Worm (Caenorhabditis elegans) whole organism, L1 larva: Measurements from ENCODE around the gene F46H6.5.

Source experiments
- C34B4.2 ChIP-seq: sonication (generic microtip); optimal IDR thresholded peaks from 2 replicates; lab custom pipeline; 2017; ENCODE audit warnings: mild to moderate bottlenecking, missing genetic modification characterization, missing compliant biosample characterization
- F16B12.6 ChIP-seq: fragments of 150-350 bp; optimal IDR thresholded peaks from 2 replicates; lab custom pipeline; 2014; ENCODE audit warnings: missing biosample characterization, missing genetic modification characterization
- alr-1 ChIP-seq: fragments of 200-800 bp; sonication (Bioruptor generic); optimal IDR thresholded peaks from 2 replicates; lab custom pipeline; 2018; ENCODE audit warnings: borderline replicate concordance, mild to moderate bottlenecking, missing genetic modification characterization, missing compliant biosample characterization
- aly-2 ChIP-seq: fragments of 150-350 bp; optimal IDR thresholded peaks from 2 replicates; lab custom pipeline; 2014; ENCODE audit warnings: missing biosample characterization, missing genetic modification characterization
- ama-1 ChIP-seq: fragments of 150-350 bp; optimal IDR thresholded peaks from 2 replicates; lab custom pipeline; 2014
- ceh-8 ChIP-seq: fragments of 200-800 bp; sonication (Bioruptor generic); optimal IDR thresholded peaks from 2 replicates; lab custom pipeline; 2018; ENCODE audit warnings: mild to moderate bottlenecking, missing genetic modification characterization, moderate library complexity, missing compliant biosample characterization
- ces-1 ChIP-seq: fragments of 150-350 bp; optimal IDR thresholded peaks from 2 replicates; lab custom pipeline; 2014; ENCODE audit warnings: missing biosample characterization, missing genetic modification reagents, missing genetic modification characterization
- dpl-1 ChIP-seq, 3 experiments: fragments of 150-350 bp in 2 of 3; sonication (generic microtip) in 1 of 3; optimal IDR thresholded peaks; 2 replicates each; lab custom pipeline; 2014 to 2017; ENCODE audit warnings: missing biosample characterization in 3 of 3, missing genetic modification characterization in 3 of 3, missing genetic modification reagents in 3 of 3
- efl-1 ChIP-seq, 4 experiments: fragments of 150-350 bp; optimal IDR thresholded peaks in 3 of 4; peaks in 1 of 4; 1 replicate in 1 of 4; 2 replicates in 3 of 4; lab custom pipeline; 2014; ENCODE audit warnings: missing biosample characterization in 2 of 4, missing genetic modification characterization in 2 of 4, missing genetic modification reagents in 2 of 4
- efl-3 ChIP-seq: fragments of 200-800 bp; sonication (Bioruptor generic); optimal IDR thresholded peaks from 2 replicates; lab custom pipeline; 2018; ENCODE audit warnings: mild to moderate bottlenecking, missing genetic modification characterization, missing compliant biosample characterization
- egl-27 ChIP-seq, 2 experiments: fragments of 150-350 bp in 1 of 2; sonication (generic microtip); optimal IDR thresholded peaks; 3 replicates each; lab custom pipeline; 2017 to 2018; ENCODE audit warnings: missing biosample characterization in 2 of 2, missing genetic modification characterization in 2 of 2, missing genetic modification reagents in 2 of 2
- elt-2 ChIP-seq: sonication (generic microtip); optimal IDR thresholded peaks from 2 replicates; lab custom pipeline; 2016; ENCODE audit warnings: missing genetic modification characterization, mild to moderate bottlenecking, inconsistent platforms, missing compliant biosample characterization, missing genetic modification reagents
- elt-3 ChIP-seq, 6 experiments: fragments of 150-350 bp in 1 of 6; sonication (generic microtip); optimal IDR thresholded peaks; 2 replicates each; lab custom pipeline; 2017 to 2018; ENCODE audit warnings: missing biosample characterization in 6 of 6, missing genetic modification characterization in 6 of 6, inconsistent platforms in 1 of 6
- ets-5 ChIP-seq: fragments of 200-800 bp; sonication (Bioruptor generic); IDR thresholded peaks from 2 replicates; pipeline ENCODE4 v1.3.6; 2022; ENCODE audit warnings: missing genetic modification characterization, missing compliant biosample characterization
- fkh-4 ChIP-seq: sonication (generic microtip); optimal IDR thresholded peaks from 2 replicates; lab custom pipeline; 2016; ENCODE audit warnings: missing compliant biosample characterization, missing genetic modification characterization, borderline replicate concordance
- grh-1 ChIP-seq: fragments of 200-800 bp; sonication (Bioruptor generic); IDR thresholded peaks from 2 replicates; pipeline ENCODE4 v1.3.6; 2022; ENCODE audit warnings: missing genetic modification reagents, missing genetic modification characterization, missing compliant biosample characterization
- hlh-17 ChIP-seq: fragments of 200-800 bp; sonication (Bioruptor generic); optimal IDR thresholded peaks from 2 replicates; lab custom pipeline; 2018; ENCODE audit warnings: missing genetic modification characterization, mild to moderate bottlenecking, missing compliant biosample characterization, moderate library complexity, borderline replicate concordance
- hlh-4 ChIP-seq: sonication (generic microtip); optimal IDR thresholded peaks from 2 replicates; lab custom pipeline; 2016; ENCODE audit warnings: mild to moderate bottlenecking, missing genetic modification characterization, missing compliant biosample characterization
- hpl-2 ChIP-seq: fragments of 150-350 bp; optimal IDR thresholded peaks from 2 replicates; lab custom pipeline; 2014; ENCODE audit warnings: missing biosample characterization, missing genetic modification reagents, missing genetic modification characterization
- irx-1 ChIP-seq: sonication (generic microtip); optimal IDR thresholded peaks from 2 replicates; lab custom pipeline; 2016; ENCODE audit warnings: missing genetic modification characterization, missing compliant biosample characterization
- isw-1 ChIP-seq: fragments of 200-800 bp; sonication (Bioruptor generic); IDR thresholded peaks from 2 replicates; pipeline ENCODE4 v1.3.6; 2022; ENCODE audit warnings: missing genetic modification characterization, missing compliant biosample characterization
- jun-1 ChIP-seq: fragments of 150-350 bp; optimal IDR thresholded peaks from 2 replicates; lab custom pipeline; 2014; ENCODE audit warnings: missing biosample characterization, missing genetic modification reagents, missing genetic modification characterization
- lin-14 ChIP-seq: fragments of 200-800 bp; sonication (Bioruptor generic); optimal IDR thresholded peaks from 2 replicates; lab custom pipeline; 2018; ENCODE audit warnings: mild to moderate bottlenecking, missing genetic modification characterization, moderate library complexity, missing compliant biosample characterization
- lin-15B ChIP-seq: fragments of 150-350 bp; sonication (generic microtip); optimal IDR thresholded peaks from 3 replicates; lab custom pipeline; 2014; ENCODE audit warnings: missing biosample characterization, missing genetic modification characterization
- lin-35 ChIP-seq, 2 experiments: fragments of 150-350 bp; optimal IDR thresholded peaks; 2 replicates each; lab custom pipeline; 2014; ENCODE audit warnings: missing biosample characterization in 2 of 2, missing genetic modification characterization in 2 of 2, missing genetic modification reagents in 2 of 2
- lin-39 ChIP-seq: fragments of 150-350 bp; optimal IDR thresholded peaks from 2 replicates; lab custom pipeline; 2014; ENCODE audit warnings: missing biosample characterization, missing genetic modification reagents, missing genetic modification characterization
- lir-3 ChIP-seq: sonication (generic microtip); optimal IDR thresholded peaks from 2 replicates; lab custom pipeline; 2016; ENCODE audit warnings: mild to moderate bottlenecking, missing genetic modification characterization, moderate library complexity, missing compliant biosample characterization; ENCODE audit not compliant: poor library complexity
- lsy-2 ChIP-seq, 2 experiments: fragments of 150-350 bp; optimal IDR thresholded peaks; 2 replicates each; lab custom pipeline; 2014; ENCODE audit warnings: missing biosample characterization in 2 of 2, missing genetic modification characterization in 2 of 2
- mab-9 ChIP-seq: fragments of 200-800 bp; sonication (Bioruptor generic); IDR thresholded peaks from 2 replicates; pipeline ENCODE4 v1.3.6; 2022; ENCODE audit warnings: missing genetic modification reagents, missing genetic modification characterization, missing compliant biosample characterization
- mep-1 ChIP-seq: fragments of 150-350 bp; optimal IDR thresholded peaks from 2 replicates; lab custom pipeline; 2014; ENCODE audit warnings: missing biosample characterization, missing genetic modification characterization
- nhr-11 ChIP-seq: fragments of 150-350 bp; optimal IDR thresholded peaks from 2 replicates; lab custom pipeline; 2014; ENCODE audit warnings: missing biosample characterization, missing genetic modification characterization
- nhr-19 ChIP-seq: fragments of 200-800 bp; sonication (Bioruptor generic); conservative IDR thresholded peaks from 2 replicates; pipeline ENCODE4 v1.3.6; 2022; ENCODE audit warnings: missing genetic modification characterization, missing compliant biosample characterization
- nhr-237 ChIP-seq: fragments of 150-350 bp; optimal IDR thresholded peaks from 2 replicates; lab custom pipeline; 2014; ENCODE audit warnings: missing biosample characterization, missing genetic modification characterization
- nhr-28 ChIP-seq: fragments of 150-350 bp; optimal IDR thresholded peaks from 2 replicates; lab custom pipeline; 2014; ENCODE audit warnings: missing biosample characterization, missing genetic modification characterization
- nhr-47 ChIP-seq: sonication (generic microtip); optimal IDR thresholded peaks from 2 replicates; lab custom pipeline; 2016; ENCODE audit warnings: mild to moderate bottlenecking, missing genetic modification characterization, moderate library complexity, missing compliant biosample characterization
- nhr-71 ChIP-seq: sonication (generic microtip); optimal IDR thresholded peaks from 2 replicates; lab custom pipeline; 2016; ENCODE audit warnings: mild to moderate bottlenecking, missing genetic modification characterization, moderate library complexity, missing compliant biosample characterization
- nhr-76 ChIP-seq: sonication (generic microtip); optimal IDR thresholded peaks from 2 replicates; lab custom pipeline; 2017; ENCODE audit warnings: missing biosample characterization, missing genetic modification characterization
- nhr-77 ChIP-seq: fragments of 150-350 bp; optimal IDR thresholded peaks from 2 replicates; lab custom pipeline; 2014; ENCODE audit warnings: missing biosample characterization, missing genetic modification characterization
- nhr-85 ChIP-seq: sonication (generic microtip); peaks from one replicate; lab custom pipeline; 2016; ENCODE audit warnings: missing genetic modification characterization, inconsistent platforms, missing compliant biosample characterization
- pqm-1 ChIP-seq: sonication (generic microtip); optimal IDR thresholded peaks from 3 replicates; lab custom pipeline; 2017; ENCODE audit warnings: missing biosample characterization, missing genetic modification characterization
- rnt-1 ChIP-seq: sonication (generic microtip); optimal IDR thresholded peaks from 2 replicates; lab custom pipeline; 2016; ENCODE audit warnings: mild to moderate bottlenecking, missing genetic modification characterization, moderate library complexity, missing compliant biosample characterization
- snu-23 ChIP-seq: sonication (generic microtip); optimal IDR thresholded peaks from 2 replicates; lab custom pipeline; 2016; ENCODE audit warnings: missing genetic modification characterization, missing compliant biosample characterization
- sox-4 ChIP-seq: sonication (generic microtip); optimal IDR thresholded peaks from 2 replicates; lab custom pipeline; 2016; ENCODE audit warnings: missing genetic modification characterization, missing compliant biosample characterization
- sptf-1 ChIP-seq: fragments of 150-350 bp; optimal IDR thresholded peaks from 2 replicates; lab custom pipeline; 2014; ENCODE audit warnings: missing biosample characterization, missing genetic modification characterization
- swsn-7 ChIP-seq: sonication (generic microtip); optimal IDR thresholded peaks from 2 replicates; lab custom pipeline; 2016; ENCODE audit warnings: missing genetic modification characterization, missing compliant biosample characterization
- tlp-1 ChIP-seq: fragments of 150-350 bp; optimal IDR thresholded peaks from 2 replicates; lab custom pipeline; 2014; ENCODE audit warnings: missing biosample characterization, missing genetic modification characterization
- unc-130 ChIP-seq: fragments of 150-350 bp; optimal IDR thresholded peaks from 2 replicates; lab custom pipeline; 2017; ENCODE audit warnings: missing biosample characterization, missing genetic modification characterization, inconsistent platforms
- unc-30 ChIP-seq: sonication (generic microtip); optimal IDR thresholded peaks from 2 replicates; lab custom pipeline; 2017; ENCODE audit warnings: missing biosample characterization, missing genetic modification characterization
- unc-86 ChIP-seq: sonication (generic microtip); optimal IDR thresholded peaks from 2 replicates; lab custom pipeline; 2016; ENCODE audit warnings: missing genetic modification characterization, missing compliant biosample characterization
- unc-98 ChIP-seq: fragments of 200-800 bp; sonication (Bioruptor generic); IDR thresholded peaks from 2 replicates; pipeline ENCODE4 v1.3.6; 2022; ENCODE audit warnings: missing genetic modification characterization, missing compliant biosample characterization
- zag-1 ChIP-seq: fragments of 150-350 bp; optimal IDR thresholded peaks from 2 replicates; lab custom pipeline; 2014; ENCODE audit warnings: missing biosample characterization, missing genetic modification characterization
- zip-4 ChIP-seq: fragments of 200-800 bp; sonication (Bioruptor generic); optimal IDR thresholded peaks from 2 replicates; lab custom pipeline; 2018; ENCODE audit warnings: mild to moderate bottlenecking, missing genetic modification characterization, moderate library complexity, missing compliant biosample characterization
- ztf-11 ChIP-seq, 2 experiments: sonication (generic microtip); optimal IDR thresholded peaks; 2 replicates each; lab custom pipeline; 2016 to 2017; ENCODE audit warnings: missing genetic modification characterization in 2 of 2, missing biosample characterization in 1 of 2, missing compliant biosample characterization in 1 of 2

Gene F46H6.5

ce11 chrX:4444073-4444472 is 47.9 kb downstream of the F46H6.5 start:
- TF ChIP-seq unc-86 (tag; lab: Kevin White, UChicago) (no peak), C34B4.2 (no peak), nhr-71 (tag; lab: Kevin White, UChicago) (peak; percentile 67), zip-4 (GFP tag; lab: Kevin White, UChicago) (no peak), tlp-1 (tag; lab: Kevin White, UChicago) (no peak), aly-2 (tag; lab: Kevin White, UChicago) (no peak), unc-98 (GFP tag; lab: Robert Waterston, UW) (no peak), rnt-1 (peak; percentile 71), nhr-76 (tag; lab: Kevin White, UChicago) (no peak), hlh-17 (GFP tag; lab: Kevin White, UChicago) (no peak), F16B12.6 (tag; lab: Kevin White, UChicago) (peak; percentile 4), swsn-7 (tag; lab: Kevin White, UChicago) (peak; percentile 63), snu-23 (GFP tag; lab: Kevin White, UChicago) (peak; percentile 72), ceh-8 (GFP tag; lab: Kevin White, UChicago) (no peak), alr-1 (tag; lab: Kevin White, UChicago) (no peak), nhr-237 (tag; lab: Kevin White, UChicago) (no peak), grh-1 (GFP tag; lab: Robert Waterston, UW) (peak; percentile 15; the same call in 1 of the 2 replicates), irx-1 (tag; lab: Kevin White, UChicago) (peak; percentile 35), fkh-4 (tag; lab: Kevin White, UChicago) (no peak), lin-14 (GFP tag; lab: Kevin White, UChicago) (peak; percentile 53), nhr-85 (tag; lab: Kevin White, UChicago) (peak; percentile 64), nhr-11 (tag; lab: Kevin White, UChicago) (no peak), mab-9 (GFP tag; lab: Robert Waterston, UW) (no peak), isw-1 (no peak), elt-2 (no peak), unc-130 (peak; percentile 38), sptf-1 (tag; lab: Kevin White, UChicago) (no peak), lin-15B (tag; lab: Kevin White, UChicago) (no peak), lin-35 (GFP tag; optimal IDR thresholded peaks at IDR 0.05; lab: Kevin White, UChicago) (peak; percentile 21 to 56), nhr-28 (tag; lab: Kevin White, UChicago) (no peak), pqm-1 (tag; lab: Kevin White, UChicago) (no peak), nhr-77 (peak; percentile 20), lsy-2 (tag; optimal IDR thresholded peaks at IDR 0.05; lab: Kevin White, UChicago) (peak; percentile 40 to 42), hpl-2 (GFP tag; lab: Kevin White, UChicago) (no peak), ces-1 (GFP tag; lab: Kevin White, UChicago) (no peak), egl-27 (tag; optimal IDR thresholded peaks at IDR 0.05; lab: Kevin White, UChicago) (no peak), dpl-1 (GFP tag; optimal IDR thresholded peaks at IDR 0.05; lab: Kevin White, UChicago) (peak in 1 of 3 experiments; percentile 5), lin-39 (tag; lab: Kevin White, UChicago) (no peak), jun-1 (tag; lab: Kevin White, UChicago) (no peak), efl-3 (GFP tag; lab: Kevin White, UChicago) (no peak), ets-5 (no peak), nhr-47 (tag; lab: Kevin White, UChicago) (peak; percentile 67), elt-3 (tag; optimal IDR thresholded peaks at IDR 0.05; lab: Kevin White, UChicago) (no peak), sox-4 (tag; lab: Kevin White, UChicago) (no peak), ztf-11 (tag; optimal IDR thresholded peaks at IDR 0.05; lab: Kevin White, UChicago) (no peak), efl-1 (optimal IDR thresholded peaks at IDR 0.05; lab: Kevin White, UChicago) (peak; percentile 2 to 11), efl-1 (GFP tag; optimal IDR thresholded peaks at IDR 0.05 in 1 of 2; lab: Kevin White, UChicago) (peak in 1 of 2 experiments; percentile 83), lir-3 (tag; lab: Kevin White, UChicago) (no peak), hlh-4 (tag; lab: Kevin White, UChicago) (no peak), mep-1 (tag; lab: Kevin White, UChicago) (peak; percentile 67), nhr-19 (GFP tag; lab: Robert Waterston, UW) (peak; percentile 62), unc-30 (tag; lab: Kevin White, UChicago) (no peak), zag-1 (tag; lab: Kevin White, UChicago) (no peak), ama-1 (no peak)
